Worm (Caenorhabditis elegans) whole organism, L3 larva: ENCODE measurements around the gene slc-17.8.

Source experiments
- R02D3.7 ChIP-seq: fragments of 150-350 bp; optimal IDR thresholded peaks from 2 replicates; lab custom pipeline; 2014; ENCODE audit warnings: missing biosample characterization, missing genetic modification characterization
- ZK546.5 ChIP-seq: sonication (generic microtip); optimal IDR thresholded peaks from 2 replicates; lab custom pipeline; 2017; ENCODE audit warnings: missing biosample characterization, missing genetic modification characterization
- aly-2 ChIP-seq: fragments of 150-350 bp; optimal IDR thresholded peaks from 2 replicates; lab custom pipeline; 2014; ENCODE audit warnings: missing biosample characterization, missing genetic modification characterization
- ama-1 ChIP-seq: fragments of 150-350 bp; optimal IDR thresholded peaks from 2 replicates; lab custom pipeline; 2018
- ceh-16 ChIP-seq: sonication (generic microtip); optimal IDR thresholded peaks from 2 replicates; lab custom pipeline; 2017; ENCODE audit warnings: missing biosample characterization, missing genetic modification characterization
- ceh-28 ChIP-seq: fragments of 150-350 bp; optimal IDR thresholded peaks from 2 replicates; lab custom pipeline; 2014; ENCODE audit warnings: missing biosample characterization, missing genetic modification reagents, missing genetic modification characterization
- ceh-82 ChIP-seq: fragments of 150-350 bp; optimal IDR thresholded peaks from 2 replicates; lab custom pipeline; 2014; ENCODE audit warnings: missing biosample characterization, missing genetic modification characterization
- ceh-9 ChIP-seq: sonication (generic microtip); optimal IDR thresholded peaks from 2 replicates; lab custom pipeline; 2018; ENCODE audit warnings: missing biosample characterization, missing genetic modification characterization
- daf-12 ChIP-seq: fragments of 150-350 bp; optimal IDR thresholded peaks from 2 replicates; lab custom pipeline; 2014; ENCODE audit warnings: missing biosample characterization, missing genetic modification reagents, missing genetic modification characterization
- egl-27 ChIP-seq: sonication (generic microtip); optimal IDR thresholded peaks from 4 replicates; lab custom pipeline; 2017; ENCODE audit warnings: missing biosample characterization, missing genetic modification reagents, missing genetic modification characterization
- egl-5 ChIP-seq: fragments of 150-350 bp; optimal IDR thresholded peaks from 2 replicates; lab custom pipeline; 2017; ENCODE audit warnings: missing biosample characterization, missing genetic modification reagents, missing genetic modification characterization, inconsistent platforms
- elt-1 ChIP-seq: fragments of 150-350 bp; optimal IDR thresholded peaks from 2 replicates; lab custom pipeline; 2014; ENCODE audit warnings: missing biosample characterization, missing genetic modification characterization
- elt-2 ChIP-seq: sonication (generic microtip); optimal IDR thresholded peaks from 2 replicates; lab custom pipeline; 2016; ENCODE audit warnings: missing genetic modification reagents, mild to moderate bottlenecking, missing genetic modification characterization, missing compliant biosample characterization
- elt-3 ChIP-seq, 3 experiments: fragments of 150-350 bp in 1 of 3; sonication (generic microtip) in 2 of 3; optimal IDR thresholded peaks; 2 replicates in 2 of 3; 4 replicates in 1 of 3; lab custom pipeline; 2014 to 2017; ENCODE audit warnings: missing biosample characterization in 3 of 3, missing genetic modification characterization in 3 of 3
- eor-1 ChIP-seq, 2 experiments: fragments of 150-350 bp; optimal IDR thresholded peaks; 2 replicates each; lab custom pipeline; 2014 to 2018; ENCODE audit warnings: missing biosample characterization in 2 of 2, missing genetic modification characterization in 2 of 2
- fkh-10 ChIP-seq: sonication (generic microtip); optimal IDR thresholded peaks from 2 replicates; lab custom pipeline; 2017; ENCODE audit warnings: missing biosample characterization, missing genetic modification reagents, missing genetic modification characterization
- fkh-2 ChIP-seq: fragments of 150-350 bp; optimal IDR thresholded peaks from 2 replicates; lab custom pipeline; 2014; ENCODE audit warnings: missing biosample characterization, missing genetic modification reagents, missing genetic modification characterization
- fos-1 ChIP-seq: fragments of 150-350 bp; optimal IDR thresholded peaks from 2 replicates; lab custom pipeline; 2014; ENCODE audit warnings: missing biosample characterization, missing genetic modification characterization
- hmg-11 ChIP-seq: sonication (generic microtip); optimal IDR thresholded peaks from 2 replicates; lab custom pipeline; 2016; ENCODE audit warnings: missing genetic modification characterization, missing compliant biosample characterization
- jun-1 ChIP-seq: fragments of 150-350 bp; optimal IDR thresholded peaks from 2 replicates; lab custom pipeline; 2014; ENCODE audit warnings: missing biosample characterization, missing genetic modification reagents, missing genetic modification characterization
- lin-39 ChIP-seq: fragments of 150-350 bp; optimal IDR thresholded peaks from 2 replicates; lab custom pipeline; 2018; ENCODE audit warnings: missing biosample characterization, missing genetic modification reagents, missing genetic modification characterization
- lsy-12 ChIP-seq: sonication (generic microtip); optimal IDR thresholded peaks from 2 replicates; lab custom pipeline; 2016; ENCODE audit warnings: mild to moderate bottlenecking, missing genetic modification characterization, missing compliant biosample characterization
- mdl-1 ChIP-seq: fragments of 150-350 bp; optimal IDR thresholded peaks from 2 replicates; lab custom pipeline; 2014; ENCODE audit warnings: missing biosample characterization, missing genetic modification characterization
- mml-1 ChIP-seq: fragments of 150-350 bp; sonication (generic microtip); optimal IDR thresholded peaks from 3 replicates; lab custom pipeline; 2014; ENCODE audit warnings: missing biosample characterization, missing genetic modification characterization
- nfya-1 ChIP-seq: sonication (generic microtip); optimal IDR thresholded peaks from 2 replicates; lab custom pipeline; 2017; ENCODE audit warnings: missing genetic modification characterization, mild to moderate bottlenecking, missing compliant biosample characterization, antibody characterized with exemption, moderate library complexity; ENCODE audit not compliant: insufficient read depth
- nhr-11 ChIP-seq: fragments of 150-350 bp; optimal IDR thresholded peaks from 2 replicates; lab custom pipeline; 2014; ENCODE audit warnings: missing biosample characterization, missing genetic modification characterization
- nhr-12 ChIP-seq: fragments of 150-350 bp; optimal IDR thresholded peaks from 2 replicates; lab custom pipeline; 2014; ENCODE audit warnings: missing biosample characterization, missing genetic modification characterization
- nhr-23 ChIP-seq: fragments of 150-350 bp; optimal IDR thresholded peaks from 2 replicates; lab custom pipeline; 2014; ENCODE audit warnings: missing biosample characterization, missing genetic modification reagents, missing genetic modification characterization
- nhr-237 ChIP-seq: fragments of 150-350 bp; optimal IDR thresholded peaks from 2 replicates; lab custom pipeline; 2014; ENCODE audit warnings: missing biosample characterization, missing genetic modification characterization
- nhr-25 ChIP-seq: sonication (generic microtip); optimal IDR thresholded peaks from 2 replicates; lab custom pipeline; 2017; ENCODE audit warnings: missing biosample characterization, missing genetic modification characterization
- nhr-28 ChIP-seq: fragments of 150-350 bp; optimal IDR thresholded peaks from 2 replicates; lab custom pipeline; 2014; ENCODE audit warnings: missing biosample characterization, missing genetic modification characterization
- nhr-43 ChIP-seq: sonication (generic microtip); optimal IDR thresholded peaks from 2 replicates; lab custom pipeline; 2016; ENCODE audit warnings: mild to moderate bottlenecking, missing genetic modification characterization, missing compliant biosample characterization; ENCODE audit not compliant: poor library complexity, severe bottlenecking
- nhr-67 ChIP-seq: fragments of 150-350 bp; optimal IDR thresholded peaks from 2 replicates; lab custom pipeline; 2014; ENCODE audit warnings: missing biosample characterization, missing genetic modification characterization
- nhr-76 ChIP-seq: fragments of 150-350 bp; sonication (generic microtip); optimal IDR thresholded peaks from 5 replicates; lab custom pipeline; 2014; ENCODE audit warnings: missing biosample characterization, missing genetic modification characterization
- nhr-77 ChIP-seq: fragments of 150-350 bp; optimal IDR thresholded peaks from 2 replicates; lab custom pipeline; 2014; ENCODE audit warnings: missing biosample characterization, missing genetic modification characterization
- pha-4 ChIP-seq: fragments of 150-350 bp; optimal IDR thresholded peaks from 2 replicates; lab custom pipeline; 2014; ENCODE audit warnings: missing biosample characterization, missing genetic modification reagents, missing genetic modification characterization
- pqm-1 ChIP-seq: fragments of 150-350 bp; optimal IDR thresholded peaks from 2 replicates; lab custom pipeline; 2017; ENCODE audit warnings: missing biosample characterization, missing genetic modification characterization, inconsistent platforms
- sea-2 ChIP-seq: fragments of 150-350 bp; sonication (generic microtip); optimal IDR thresholded peaks from 4 replicates; lab custom pipeline; 2014; ENCODE audit warnings: missing biosample characterization, missing genetic modification reagents, missing genetic modification characterization
- skn-1 ChIP-seq: fragments of 150-350 bp; optimal IDR thresholded peaks from 2 replicates; lab custom pipeline; 2014; ENCODE audit warnings: missing biosample characterization, missing genetic modification characterization
- snpc-4 ChIP-seq: fragments of 150-350 bp; optimal IDR thresholded peaks from 2 replicates; lab custom pipeline; 2014; ENCODE audit warnings: missing biosample characterization, missing genetic modification characterization
- unc-39 ChIP-seq: sonication (generic microtip); optimal IDR thresholded peaks from 4 replicates; lab custom pipeline; 2017; ENCODE audit warnings: missing biosample characterization, missing genetic modification characterization
- unc-62 ChIP-seq: fragments of 150-350 bp; sonication (generic microtip); optimal IDR thresholded peaks from 4 replicates; lab custom pipeline; 2014; ENCODE audit warnings: missing biosample characterization, missing genetic modification reagents, missing genetic modification characterization
- zag-1 ChIP-seq: fragments of 150-350 bp; optimal IDR thresholded peaks from 2 replicates; lab custom pipeline; 2014; ENCODE audit warnings: missing biosample characterization, missing genetic modification characterization
- ztf-11 ChIP-seq: fragments of 150-350 bp; optimal IDR thresholded peaks from 2 replicates; lab custom pipeline; 2014; ENCODE audit warnings: missing biosample characterization, missing genetic modification characterization
- ztf-4 ChIP-seq: fragments of 150-350 bp; optimal IDR thresholded peaks from 2 replicates; lab custom pipeline; 2014; ENCODE audit warnings: missing biosample characterization, missing genetic modification characterization

slc-17.8 gene

ce11 chrV:8513361-8513760, 32.0 kb downstream of the slc-17.8 start, which contains the start of gene F45F2.9:
Gene F45F2.9, minus strand, starts transcription at chrV:8513461.
- TF ChIP-seq ceh-16 (tag; lab: Kevin White, UChicago) (no peak), hmg-11 (tag; lab: Kevin White, UChicago) (no peak), nfya-1 (tag; lab: Kevin White, UChicago) (no peak), ama-1 (lab: Kevin White, UChicago) (no peak), fos-1 (no peak), unc-62 (no peak), egl-5 (no peak), pha-4 (tag; lab: Kevin White, UChicago) (no peak), mdl-1 (tag; lab: Kevin White, UChicago) (no peak), elt-3 (tag; optimal IDR thresholded peaks at IDR 0.05; lab: Kevin White, UChicago) (no peak), ceh-82 (no peak), nhr-25 (tag; lab: Kevin White, UChicago) (no peak), fkh-2 (tag; lab: Kevin White, UChicago) (no peak), eor-1 (tag; optimal IDR thresholded peaks at IDR 0.05; lab: Kevin White, UChicago) (no peak)

ce11 chrV:8507324-8507723, 38.1 kb downstream of the slc-17.8 start, which contains the start of gene ZK994.6:
Gene ZK994.6, minus strand, starts transcription at chrV:8507424.
- TF ChIP-seq hmg-11 (tag; lab: Kevin White, UChicago) (no peak), fkh-2 (tag; lab: Kevin White, UChicago) (no peak), ceh-16 (tag; lab: Kevin White, UChicago) (no peak), sea-2 (GFP tag; lab: Kevin White, UChicago) (no peak), nhr-23 (no peak), ceh-9 (tag; lab: Kevin White, UChicago) (no peak), pqm-1 (no peak), ama-1 (lab: Kevin White, UChicago) (no peak), elt-3 (tag; optimal IDR thresholded peaks at IDR 0.05; lab: Kevin White, UChicago) (no peak), nhr-11 (tag; lab: Kevin White, UChicago) (no peak), unc-62 (no peak), zag-1 (tag; lab: Kevin White, UChicago) (no peak), nhr-28 (tag; lab: Kevin White, UChicago) (no peak), nhr-43 (tag; lab: Kevin White, UChicago) (no peak), nhr-25 (tag; lab: Kevin White, UChicago) (no peak), ceh-82 (no peak), elt-2 (no peak), fkh-10 (GFP tag; lab: Kevin White, UChicago) (no peak)

ce11 chrV:8500348-8500747, 45.0 kb downstream of the slc-17.8 start:
- TF ChIP-seq nhr-25 (tag; lab: Kevin White, UChicago) (peak; percentile 68), lin-39 (peak; percentile 26), ZK546.5 (peak; percentile 30), nhr-28 (tag; lab: Kevin White, UChicago) (peak; percentile 44), elt-1 (tag; lab: Kevin White, UChicago) (no peak), jun-1 (peak; percentile 43), unc-39 (tag; lab: Kevin White, UChicago) (peak; percentile 55), fkh-2 (tag; lab: Kevin White, UChicago) (no peak), nhr-76 (tag; lab: Kevin White, UChicago) (peak; percentile 41), elt-2 (peak; percentile 70), fkh-10 (GFP tag; lab: Kevin White, UChicago) (no peak), nhr-77 (tag; lab: Kevin White, UChicago) (peak; percentile 88), egl-5 (peak; percentile 64), ceh-28 (peak; percentile 48), nhr-43 (tag; lab: Kevin White, UChicago) (peak; percentile 98), pha-4 (tag; lab: Kevin White, UChicago) (no peak), mdl-1 (tag; lab: Kevin White, UChicago) (no peak), ceh-16 (tag; lab: Kevin White, UChicago) (peak; percentile 53), nhr-11 (tag; lab: Kevin White, UChicago) (no peak), nhr-67 (tag; lab: Kevin White, UChicago) (peak; percentile 57), mml-1 (peak; percentile 56), lsy-12 (tag; lab: Kevin White, UChicago) (peak; percentile 95), pqm-1 (peak; percentile 15), nhr-12 (no peak), unc-62 (peak; percentile 90), ztf-4 (tag; lab: Kevin White, UChicago) (peak; percentile 90), ama-1 (lab: Kevin White, UChicago) (peak; percentile 51), nhr-237 (tag; lab: Kevin White, UChicago) (no peak), R02D3.7 (tag; lab: Kevin White, UChicago) (peak; percentile 81), fos-1 (no peak), nfya-1 (tag; lab: Kevin White, UChicago) (peak; percentile 76), zag-1 (tag; lab: Kevin White, UChicago) (peak; percentile 68), daf-12 (tag; lab: Kevin White, UChicago) (no peak), snpc-4 (tag; lab: Kevin White, UChicago) (peak; percentile 100), aly-2 (tag; lab: Kevin White, UChicago) (peak; percentile 89), eor-1 (tag; optimal IDR thresholded peaks at IDR 0.05; lab: Kevin White, UChicago) (peak in 1 of 2 experiments; percentile 17), ztf-11 (peak; percentile 20), ceh-9 (tag; lab: Kevin White, UChicago) (peak; percentile 71), sea-2 (GFP tag; lab: Kevin White, UChicago) (peak; percentile 83), egl-27 (tag; lab: Kevin White, UChicago) (peak; percentile 72), ceh-82 (peak; percentile 91), nhr-23 (no peak), skn-1 (tag; lab: Kevin White, UChicago) (peak; percentile 45)
